Worm (Caenorhabditis elegans) whole organism, L2 larva: ENCODE measurements around the gene fbxa-71.

ENCODE experiments used
- C34F6.9 ChIP-seq: fragments of 150-350 bp; optimal IDR thresholded peaks from 2 replicates; lab custom pipeline; 2014; ENCODE audit warnings: missing biosample characterization, missing genetic modification characterization
- F13H6.1 ChIP-seq: sonication (generic microtip); optimal IDR thresholded peaks from 2 replicates; lab custom pipeline; 2016; ENCODE audit warnings: missing genetic modification characterization, missing compliant biosample characterization
- R02D3.7 ChIP-seq: fragments of 150-350 bp; optimal IDR thresholded peaks from 2 replicates; lab custom pipeline; 2014; ENCODE audit warnings: missing biosample characterization, missing genetic modification characterization
- Y55F3AM.14 ChIP-seq: fragments of 200-800 bp; sonication (Bioruptor generic); optimal IDR thresholded peaks from 2 replicates; lab custom pipeline; 2018; ENCODE audit warnings: mild to moderate bottlenecking, missing genetic modification characterization, missing compliant biosample characterization
- ZK546.5 ChIP-seq: sonication (generic microtip); optimal IDR thresholded peaks from 2 replicates; lab custom pipeline; 2017; ENCODE audit warnings: missing biosample characterization, missing genetic modification characterization
- alr-1 ChIP-seq: fragments of 150-350 bp; optimal IDR thresholded peaks from 2 replicates; lab custom pipeline; 2014; ENCODE audit warnings: missing biosample characterization, missing genetic modification characterization
- ceh-16 ChIP-seq: fragments of 150-350 bp; optimal IDR thresholded peaks from 2 replicates; lab custom pipeline; 2014; ENCODE audit warnings: missing biosample characterization, missing genetic modification characterization
- crh-2 ChIP-seq: sonication (generic microtip); optimal IDR thresholded peaks from 2 replicates; lab custom pipeline; 2017; ENCODE audit warnings: missing biosample characterization, missing genetic modification characterization
- dmd-4 ChIP-seq: sonication (generic microtip); optimal IDR thresholded peaks from 2 replicates; lab custom pipeline; 2017; ENCODE audit warnings: missing biosample characterization, missing genetic modification characterization
- egl-27 ChIP-seq: sonication (generic microtip); optimal IDR thresholded peaks from 3 replicates; lab custom pipeline; 2017; ENCODE audit warnings: missing biosample characterization, missing genetic modification reagents, missing genetic modification characterization
- elt-1 ChIP-seq: fragments of 150-350 bp; optimal IDR thresholded peaks from 2 replicates; lab custom pipeline; 2014; ENCODE audit warnings: missing biosample characterization, missing genetic modification characterization
- fos-1 ChIP-seq: fragments of 150-350 bp; optimal IDR thresholded peaks from 2 replicates; lab custom pipeline; 2014; ENCODE audit warnings: missing biosample characterization, missing genetic modification characterization
- lin-11 ChIP-seq: fragments of 150-350 bp; sonication (generic microtip); optimal IDR thresholded peaks from 2 replicates; lab custom pipeline; 2014; ENCODE audit warnings: missing biosample characterization, missing genetic modification characterization, inconsistent platforms, mixed read lengths
- lin-39 ChIP-seq: fragments of 150-350 bp; optimal IDR thresholded peaks from 2 replicates; lab custom pipeline; 2014; ENCODE audit warnings: missing biosample characterization, missing genetic modification reagents, missing genetic modification characterization
- mbf-1 ChIP-seq: sonication (generic microtip); optimal IDR thresholded peaks from 2 replicates; lab custom pipeline; 2017; ENCODE audit warnings: missing biosample characterization, missing genetic modification characterization
- mdl-1 ChIP-seq, 2 experiments: fragments of 150-350 bp in 1 of 2; sonication (generic microtip) in 1 of 2; optimal IDR thresholded peaks; 2 replicates each; lab custom pipeline; 2017; ENCODE audit warnings: missing biosample characterization in 2 of 2, missing genetic modification characterization in 2 of 2
- nhr-11 ChIP-seq: fragments of 150-350 bp; optimal IDR thresholded peaks from 2 replicates; lab custom pipeline; 2014; ENCODE audit warnings: missing biosample characterization, missing genetic modification characterization
- nhr-12 ChIP-seq: fragments of 150-350 bp; optimal IDR thresholded peaks from 2 replicates; lab custom pipeline; 2014; ENCODE audit warnings: missing biosample characterization, missing genetic modification characterization
- nhr-129 ChIP-seq: fragments of 150-350 bp; optimal IDR thresholded peaks from 2 replicates; lab custom pipeline; 2014; ENCODE audit warnings: missing biosample characterization, missing genetic modification characterization
- nhr-21 ChIP-seq: fragments of 150-350 bp; optimal IDR thresholded peaks from 2 replicates; lab custom pipeline; 2014; ENCODE audit warnings: missing biosample characterization, missing genetic modification characterization
- nhr-23 ChIP-seq: fragments of 150-350 bp; optimal IDR thresholded peaks from 2 replicates; lab custom pipeline; 2014; ENCODE audit warnings: missing biosample characterization, missing genetic modification reagents, missing genetic modification characterization
- nhr-25 ChIP-seq: fragments of 150-350 bp; sonication (generic microtip); optimal IDR thresholded peaks from 3 replicates; lab custom pipeline; 2014; ENCODE audit warnings: missing biosample characterization, missing genetic modification characterization
- nhr-6 ChIP-seq: fragments of 150-350 bp; optimal IDR thresholded peaks from 2 replicates; lab custom pipeline; 2014; ENCODE audit warnings: missing biosample characterization, missing genetic modification characterization
- sem-4 ChIP-seq: fragments of 150-350 bp; optimal IDR thresholded peaks from 2 replicates; lab custom pipeline; 2014; ENCODE audit warnings: missing biosample characterization, missing genetic modification reagents, missing genetic modification characterization
- skn-1 ChIP-seq: sonication (generic microtip); optimal IDR thresholded peaks from 2 replicates; lab custom pipeline; 2017; ENCODE audit warnings: missing biosample characterization, missing genetic modification characterization
- sma-3 ChIP-seq: sonication (generic microtip); optimal IDR thresholded peaks from 2 replicates; lab custom pipeline; 2016; ENCODE audit warnings: missing genetic modification reagents, missing genetic modification characterization, missing compliant biosample characterization
- sma-9 ChIP-seq, 2 experiments: fragments of 150-350 bp in 1 of 2; sonication (generic microtip) in 1 of 2; optimal IDR thresholded peaks; 2 replicates each; lab custom pipeline; 2014 to 2016; ENCODE audit warnings: missing genetic modification characterization in 2 of 2, mild to moderate bottlenecking in 1 of 2, missing biosample characterization in 1 of 2, missing compliant biosample characterization in 1 of 2, missing genetic modification reagents in 1 of 2, moderate library complexity in 1 of 2
- snpc-4 ChIP-seq: fragments of 150-350 bp; optimal IDR thresholded peaks from 2 replicates; lab custom pipeline; 2014; ENCODE audit warnings: missing biosample characterization, missing genetic modification characterization
- unc-39 ChIP-seq: fragments of 150-350 bp; optimal IDR thresholded peaks from 2 replicates; lab custom pipeline; 2014; ENCODE audit warnings: missing biosample characterization, missing genetic modification characterization
- unc-62 ChIP-seq: fragments of 150-350 bp; optimal IDR thresholded peaks from 2 replicates; lab custom pipeline; 2014; ENCODE audit warnings: missing biosample characterization, missing genetic modification reagents, missing genetic modification characterization
- ztf-11 ChIP-seq: sonication (generic microtip); optimal IDR thresholded peaks from 2 replicates; lab custom pipeline; 2017; ENCODE audit warnings: missing biosample characterization, missing genetic modification characterization
- ztf-4 ChIP-seq: fragments of 150-350 bp; optimal IDR thresholded peaks from 2 replicates; lab custom pipeline; 2014; ENCODE audit warnings: missing biosample characterization, missing genetic modification characterization

The fbxa-71 gene

ce11 chrIII:2280569-2280968 lies 24.9 kb downstream of the fbxa-71 start, which contains the start of gene Y54F10BM.22:
Y54F10BM.22 (plus strand) TSS chrIII:2280899.
- peak; percentile 60 for TF ChIP-seq nhr-25 (tag; lab: Kevin White, UChicago)
- no peak for TF ChIP-seq mdl-1 (tag; optimal IDR thresholded peaks at IDR 0.05; lab: Kevin White, UChicago)
- TF ChIP-seq sma-3: peak; percentile 59
- TF ChIP-seq nhr-21: no peak

DNA sequence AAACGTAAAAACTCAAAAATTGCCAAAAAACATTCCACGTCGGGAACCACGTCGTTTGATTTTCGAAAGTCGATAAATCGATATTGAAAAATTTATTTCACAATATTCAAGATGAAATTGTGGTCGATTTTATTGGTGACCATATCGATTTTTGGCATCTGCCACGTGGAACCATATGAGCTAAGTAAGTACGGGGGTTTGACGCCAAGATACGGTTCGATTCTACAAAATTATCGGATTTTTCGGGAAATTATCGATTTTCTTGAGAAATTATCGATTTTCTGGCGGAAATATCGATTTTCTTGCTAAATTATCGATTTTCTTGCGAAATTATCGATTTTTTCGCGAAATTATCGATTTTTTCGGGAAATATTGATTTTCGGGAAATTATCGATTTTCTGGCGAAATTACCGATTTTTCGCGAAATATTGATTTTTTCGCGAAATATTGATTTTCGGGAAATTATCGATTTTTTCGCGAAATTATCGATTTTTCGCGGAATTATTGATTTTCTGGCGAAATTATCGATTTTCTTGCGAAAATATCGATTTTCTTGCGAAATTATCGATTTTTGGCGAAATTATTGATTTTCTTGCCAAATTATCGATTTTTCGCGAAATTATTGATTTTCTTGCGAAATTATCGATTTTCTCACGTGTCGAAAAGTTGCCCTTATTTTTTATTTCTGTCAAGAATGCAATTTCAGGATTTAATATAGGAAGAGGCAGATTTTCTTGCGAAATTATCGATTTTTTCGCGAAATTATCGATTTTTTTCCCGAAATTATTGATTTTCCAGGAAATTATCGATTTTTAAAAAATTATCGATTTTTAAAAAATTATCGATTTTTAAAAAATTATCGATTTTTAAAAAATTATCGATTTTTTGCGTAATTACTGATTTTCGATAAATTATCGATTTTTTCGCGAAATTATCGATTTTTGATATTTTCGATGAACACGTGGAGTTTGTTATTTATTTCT lies 26.6 kb downstream of the fbxa-71 start, which contains the start of gene Y54F10BM.3:
TSS of gene Y54F10BM.3 (plus strand) at position 51 of the 983 bp plus-strand sequence.
- TF ChIP-seq alr-1 (tag; lab: Kevin White, UChicago) (no peak), ztf-4 (tag; lab: Kevin White, UChicago) (no peak), nhr-23 (no peak), lin-11 (no peak), skn-1 (no peak), ztf-11 (tag; lab: Kevin White, UChicago) (no peak), lin-39 (no peak), nhr-21 (no peak), ceh-16 (tag; lab: Kevin White, UChicago) (no peak), nhr-25 (tag; lab: Kevin White, UChicago) (no peak), unc-39 (tag; lab: Kevin White, UChicago) (no peak), crh-2 (tag; lab: Kevin White, UChicago) (no peak), dmd-4 (tag; lab: Kevin White, UChicago) (no peak), egl-27 (no peak), sma-3 (no peak)

DNA sequence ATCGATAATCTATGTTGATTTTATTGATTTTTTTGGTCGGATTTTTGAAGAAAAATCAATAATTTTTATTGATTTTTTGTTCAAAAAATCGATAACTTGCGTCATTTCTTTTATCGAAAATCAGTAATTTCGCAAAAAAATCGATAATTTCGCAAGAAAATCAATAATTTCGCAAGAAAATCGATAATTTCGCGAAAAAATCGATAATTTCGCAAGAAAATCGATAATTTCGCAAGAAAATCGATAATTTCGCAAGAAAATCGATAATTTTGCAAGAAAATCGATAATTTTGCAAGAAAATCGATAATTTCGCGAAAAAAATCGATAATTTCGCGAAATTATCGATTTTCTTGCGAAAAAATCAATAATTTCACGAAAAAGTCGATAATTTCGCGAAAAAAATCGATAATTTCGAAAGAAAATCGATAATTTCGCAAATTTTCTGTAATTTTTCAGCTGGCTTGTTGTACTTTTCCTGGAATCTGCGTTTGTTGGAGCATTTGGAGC lies 27.8 kb downstream of the fbxa-71 start:
- TF ChIP-seq Y55F3AM.14 (GFP tag; lab: Kevin White, UChicago) (no peak), snpc-4 (tag; lab: Kevin White, UChicago) (no peak), dmd-4 (tag; lab: Kevin White, UChicago) (no peak), fos-1 (tag; lab: Kevin White, UChicago) (no peak)

DNA sequence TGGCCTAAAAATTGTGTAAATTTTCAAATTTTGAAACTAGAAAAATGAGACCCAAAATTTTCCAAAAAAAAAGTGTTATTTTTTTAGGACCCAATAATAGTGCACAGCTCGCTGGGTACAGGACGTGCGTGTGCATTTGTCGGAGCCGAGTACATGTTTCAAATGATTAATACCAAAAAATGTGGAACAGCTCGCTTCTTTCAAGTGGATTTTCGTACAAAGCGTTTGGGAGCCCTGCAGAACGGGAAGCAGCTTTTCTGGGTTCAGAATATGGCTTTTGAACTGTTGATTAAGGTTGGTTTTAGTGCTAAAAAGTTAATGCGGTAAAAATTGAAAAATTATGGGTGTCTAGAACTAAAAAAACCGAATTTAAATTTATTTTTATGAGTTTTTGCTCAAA lies 32.6 kb downstream of the fbxa-71 start:
- TF ChIP-seq C34F6.9 (tag; lab: Kevin White, UChicago) (no peak), R02D3.7 (tag; lab: Kevin White, UChicago) (no peak), F13H6.1 (tag; lab: Kevin White, UChicago) (no peak), nhr-21 (no peak), mdl-1 (tag; optimal IDR thresholded peaks at IDR 0.05; lab: Kevin White, UChicago) (no peak), nhr-11 (tag; lab: Kevin White, UChicago) (no peak), elt-1 (no peak)
- TF ChIP-seq, all 48 proteins: peak for 0

DNA sequence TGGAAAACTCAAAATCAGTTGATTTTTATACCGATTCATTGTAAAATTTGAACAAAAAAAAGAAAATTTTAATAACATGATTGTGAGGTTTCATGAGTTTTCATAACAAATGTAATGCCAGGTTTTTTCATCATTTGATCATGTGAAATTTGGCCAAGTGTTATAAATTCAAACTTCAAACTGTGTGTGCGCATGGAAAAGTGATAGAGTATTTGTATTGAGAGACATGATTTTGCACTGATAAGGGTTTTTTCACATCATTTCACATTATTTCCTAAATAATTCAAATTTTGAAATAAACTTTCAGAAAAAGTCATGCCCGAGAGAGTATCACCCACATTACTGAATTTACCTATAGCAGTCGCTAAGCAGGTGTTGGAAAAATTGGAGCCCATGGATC lies 35.5 kb downstream of the fbxa-71 start, which contains the start of gene fbxa-219:
TSS of gene fbxa-219 (plus strand) at position 277 of the 400 bp plus-strand sequence.
- TF ChIP-seq nhr-25 (tag; lab: Kevin White, UChicago) (no peak), fos-1 (tag; lab: Kevin White, UChicago) (peak; percentile 13), crh-2 (tag; lab: Kevin White, UChicago) (peak; percentile 7), F13H6.1 (tag; lab: Kevin White, UChicago) (no peak)

ce11 chrIII:2294736-2295135 lies 39.1 kb downstream of the fbxa-71 start:
- TF ChIP-seq fos-1 (tag; lab: Kevin White, UChicago): peak; percentile 16
- TF ChIP-seq sem-4: no peak
- no peak for TF ChIP-seq Y55F3AM.14 (GFP tag; lab: Kevin White, UChicago)
- no peak for TF ChIP-seq nhr-12 (tag; lab: Kevin White, UChicago)
- TF ChIP-seq egl-27: no peak
- no peak for TF ChIP-seq F13H6.1 (tag; lab: Kevin White, UChicago)
- no peak for TF ChIP-seq unc-62 (GFP tag; lab: Kevin White, UChicago)
- TF ChIP-seq nhr-6 (tag; lab: Kevin White, UChicago): no peak
- TF ChIP-seq ztf-4 (tag; lab: Kevin White, UChicago): no peak
- no peak for TF ChIP-seq alr-1 (tag; lab: Kevin White, UChicago)
- no peak for TF ChIP-seq R02D3.7 (tag; lab: Kevin White, UChicago)
- TF ChIP-seq sma-9 (GFP tag; optimal IDR thresholded peaks at IDR 0.05; lab: Kevin White, UChicago): peak; percentile 12
- no peak for TF ChIP-seq sma-9 (tag; optimal IDR thresholded peaks at IDR 0.05; lab: Kevin White, UChicago)
- no peak for TF ChIP-seq ZK546.5
- no peak for TF ChIP-seq mbf-1 (tag; lab: Kevin White, UChicago)
- no peak for TF ChIP-seq crh-2 (tag; lab: Kevin White, UChicago)
- TF ChIP-seq nhr-129 (tag; lab: Kevin White, UChicago): no peak
- TF ChIP-seq, all 48 proteins: peak for 2
